Fruit fly (Drosophila melanogaster): ENCODE measurements around the gene CG17560.

dm6 chr3R:16570484-16570883 is 47.3 kb upstream of the CG17560 start:
- TF ChIP-seq EcR (GFP tag; optimal IDR thresholded peaks at IDR 0.05) (no peak), D1 (tag; optimal IDR thresholded peaks at IDR 0.05) (no peak), Ets98B (GFP tag; IDR thresholded peaks at IDR 0.05) (no peak), gl (tag; optimal IDR thresholded peaks at IDR 0.05) (no peak), rn (GFP tag; IDR thresholded peaks at IDR 0.05) (no peak), Pif1A (GFP tag; optimal IDR thresholded peaks at IDR 0.05) (no peak), Snoo (tag; optimal IDR thresholded peaks at IDR 0.05) (no peak), CG8159 (tag; optimal IDR thresholded peaks at IDR 0.05) (no peak), CG10348 (GFP tag; IDR thresholded peaks at IDR 0.05) (no peak), CG15710 (tag; optimal IDR thresholded peaks at IDR 0.05) (no peak), CG32121 (GFP tag; IDR thresholded peaks at IDR 0.05) (no peak), CG4496 (GFP tag; IDR thresholded peaks at IDR 0.05) (no peak), CG9948 (tag; optimal IDR thresholded peaks at IDR 0.05) (no peak)
